Worm (Caenorhabditis elegans): ENCODE results near the gene Y116F11B.2.

DNA sequence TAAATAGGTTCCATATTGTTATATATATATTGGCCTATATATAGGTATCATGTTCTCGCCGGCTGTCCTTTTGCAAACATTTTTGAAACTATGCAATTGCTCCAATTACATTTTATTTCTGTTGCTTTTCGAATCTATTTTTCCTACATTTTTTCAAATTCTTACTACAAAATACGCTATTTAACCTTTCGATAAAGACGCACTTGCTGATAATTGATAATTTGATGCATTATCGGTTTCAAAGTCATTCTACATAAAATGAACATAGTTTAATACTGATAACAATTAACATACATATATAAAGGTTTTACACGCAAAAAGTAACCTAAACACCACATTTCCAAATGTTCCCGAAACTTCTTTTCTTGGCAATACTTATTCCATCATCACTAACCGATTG is 12.6 kb downstream of the Y116F11B.2 start, which contains the start of gene clec-258:
- TF ChIP-seq B0310.2 (tag; optimal IDR thresholded peaks at IDR 0.05) (no peak), ama-1 (optimal IDR thresholded peaks at IDR 0.05) (no peak), flt-1 (GFP tag; IDR thresholded peaks at IDR 0.05) (no peak), tbx-37 (GFP tag; conservative IDR thresholded peaks at IDR 0.05) (no peak), hmg-4 (GFP tag; optimal IDR thresholded peaks at IDR 0.05) (no peak)

Measured in whole organism, early embryonic.